Fruit fly (Drosophila melanogaster) whole organism, wandering third instar larva: ENCODE measurements around the gene ATPsyndelta.

Experiments used
- CG32264 ChIP-seq: fragments of 200-800 bp; sonication (Bioruptor generic); optimal IDR thresholded peaks from 2 replicates; lab custom pipeline; 2016; ENCODE audit warnings: missing biosample characterization, missing genetic modification characterization
- GATAd ChIP-seq: sonication (Bioruptor generic); optimal IDR thresholded peaks from 2 replicates; lab custom pipeline; 2016; ENCODE audit warnings: missing biosample characterization, missing genetic modification characterization
- OdsH ChIP-seq: fragments of 200-800 bp; sonication (Bioruptor generic); optimal IDR thresholded peaks from 2 replicates; lab custom pipeline; 2016; ENCODE audit warnings: missing biosample characterization, mild to moderate bottlenecking, missing genetic modification characterization
- Sp1 ChIP-seq: fragments of 200-800 bp; sonication (Bioruptor generic); optimal IDR thresholded peaks from 3 replicates; lab custom pipeline; 2019; ENCODE audit warnings: missing biosample characterization, mild to moderate bottlenecking, missing genetic modification characterization, moderate library complexity
- fru ChIP-seq: fragments of 200-800 bp; sonication (Bioruptor generic); optimal IDR thresholded peaks from 3 replicates; lab custom pipeline; 2016; ENCODE audit warnings: missing biosample characterization, mild to moderate bottlenecking, missing genetic modification characterization
- h ChIP-seq: fragments of 200-800 bp; sonication (Bioruptor generic); optimal IDR thresholded peaks from 3 replicates; lab custom pipeline; 2016; ENCODE audit warnings: missing biosample characterization, mild to moderate bottlenecking, missing genetic modification characterization
- jim ChIP-seq: fragments of 175-275, 200-325 bp; sonication (Bioruptor generic); optimal IDR thresholded peaks from 2 replicates; lab custom pipeline; 2016; ENCODE audit warnings: missing biosample characterization, mild to moderate bottlenecking, missing genetic modification characterization
- psq ChIP-seq: fragments of 200-800 bp; sonication (Bioruptor generic); optimal IDR thresholded peaks from 3 replicates; lab custom pipeline; 2017; ENCODE audit warnings: missing biosample characterization, mild to moderate bottlenecking, missing genetic modification characterization, moderate library complexity
- sage ChIP-seq: fragments of 200-800 bp; sonication (Bioruptor generic); optimal IDR thresholded peaks from 2 replicates; lab custom pipeline; 2016; ENCODE audit warnings: missing biosample characterization, mild to moderate bottlenecking, missing genetic modification characterization

- no peak for TF ChIP-seq CG32264 (GFP tag; lab: Kevin White, UChicago)
- TF ChIP-seq GATAd (GFP tag; lab: Kevin White, UChicago) = no peak
- TF ChIP-seq psq (GFP tag; lab: Kevin White, UChicago) = peak; percentile 94
- TF ChIP-seq h (GFP tag; lab: Kevin White, UChicago) = no peak
- TF ChIP-seq sage = no peak
- no peak for TF ChIP-seq Sp1 (GFP tag; lab: Kevin White, UChicago)
- TF ChIP-seq fru (GFP tag; lab: Kevin White, UChicago) = no peak
- no peak for TF ChIP-seq jim
- no peak for TF ChIP-seq OdsH (GFP tag; lab: Kevin White, UChicago)
Measured at dm6 chrX:10209556-10210164, 3.1 kb upstream of the ATPsyndelta start.
